Worm (Caenorhabditis elegans): Measurements from ENCODE around the gene F56D6.9.

DNA sequence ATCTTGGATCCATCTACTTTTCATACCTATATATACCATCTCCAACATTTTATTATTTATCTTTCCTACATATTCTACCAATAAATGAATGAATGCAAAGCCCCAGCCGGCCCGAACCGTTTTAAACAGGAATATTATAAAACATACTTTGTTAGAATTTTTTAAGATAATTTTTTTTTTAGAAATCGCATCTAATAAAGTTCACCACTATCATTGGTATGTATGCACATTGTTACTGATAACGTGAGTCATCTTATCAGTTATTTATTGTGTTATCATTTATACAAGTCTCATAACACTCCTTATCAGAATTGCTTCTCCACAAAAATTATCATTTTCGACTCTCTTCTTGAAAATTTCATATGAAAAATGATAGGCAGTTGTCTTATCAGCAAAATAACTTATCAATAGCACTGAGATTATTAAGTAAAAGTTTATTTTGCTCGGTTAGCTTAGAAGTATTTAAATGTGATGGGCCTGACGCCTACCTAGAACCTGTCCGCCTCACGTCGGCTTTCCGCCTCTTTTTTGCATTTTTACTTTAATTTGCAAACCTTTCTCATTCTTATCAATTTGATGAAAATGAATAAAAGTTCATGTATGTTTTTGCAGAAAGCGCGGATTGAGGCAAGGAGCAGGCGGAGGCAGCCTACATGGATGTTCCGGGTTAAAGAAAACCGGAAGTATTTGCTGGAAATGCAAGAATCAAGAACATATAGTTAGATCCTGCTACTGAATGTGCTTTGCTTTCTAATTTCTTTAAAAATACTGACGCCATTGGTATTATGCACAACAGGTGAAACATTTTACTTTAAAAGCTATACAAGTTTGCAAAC, 7.8 kb downstream of the F56D6.9 start, which contains the start of gene srz-62:
- TF ChIP-seq nhr-28 (tag; optimal IDR thresholded peaks at IDR 0.05) (no peak), skn-1 (tag; optimal IDR thresholded peaks at IDR 0.05) (no peak), nhr-77 (tag; optimal IDR thresholded peaks at IDR 0.05) (no peak), unc-62 (GFP tag; optimal IDR thresholded peaks at IDR 0.05) (no peak), nhr-84 (tag; optimal IDR thresholded peaks at IDR 0.05) (no peak), zag-1 (tag; optimal IDR thresholded peaks at IDR 0.05) (no peak), nhr-12 (tag; optimal IDR thresholded peaks at IDR 0.05) (no peak), efl-1 (optimal IDR thresholded peaks at IDR 0.05) (no peak), efl-1 (GFP tag; optimal IDR thresholded peaks at IDR 0.05 in 1 of 2) (peak in 1 of 2 experiments; percentile 78), pax-3 (tag; optimal IDR thresholded peaks at IDR 0.05) (peak; percentile 68), aly-2 (tag; optimal IDR thresholded peaks at IDR 0.05) (no peak), nhr-237 (tag; optimal IDR thresholded peaks at IDR 0.05) (no peak)

All from whole organism, L1 larva.